Fruit fly (Drosophila melanogaster) whole organism, adult: ENCODE data around the gene Cpr65Ay.

Source experiments
- CG11617 ChIP-seq: fragments of 200-800 bp; sonication (Bioruptor generic); optimal IDR thresholded peaks from 2 replicates; lab custom pipeline; 2017; ENCODE audit warnings: mild to moderate bottlenecking, missing biosample characterization, missing genetic modification reagents, missing genetic modification characterization
- CG12768 ChIP-seq: fragments of 200-800 bp; sonication (Bioruptor generic); optimal IDR thresholded peaks from 2 replicates; lab custom pipeline; 2017; ENCODE audit warnings: missing biosample characterization, missing genetic modification characterization, mild to moderate bottlenecking, moderate library complexity, missing genetic modification reagents
- CG14711 ChIP-seq: fragments of 200-800 bp; sonication (Bioruptor generic); optimal IDR thresholded peaks from 2 replicates; lab custom pipeline; 2018; ENCODE audit warnings: missing biosample characterization, mild to moderate bottlenecking, missing genetic modification characterization, moderate library complexity
- CG1620 ChIP-seq: fragments of 200-800 bp; sonication (Bioruptor generic); optimal IDR thresholded peaks from 2 replicates; lab custom pipeline; 2016; ENCODE audit warnings: missing biosample characterization, missing genetic modification characterization
- CG33017 ChIP-seq: fragments of 200-800 bp; sonication (Bioruptor generic); optimal IDR thresholded peaks from 2 replicates; lab custom pipeline; 2018; ENCODE audit warnings: missing biosample characterization, mild to moderate bottlenecking, missing genetic modification characterization, moderate library complexity
- CG5204 ChIP-seq: fragments of 200-800 bp; sonication (Bioruptor generic); optimal IDR thresholded peaks from 2 replicates; lab custom pipeline; 2016; ENCODE audit warnings: missing biosample characterization, missing genetic modification characterization
- CG7045 ChIP-seq: fragments of 200-800 bp; sonication (Bioruptor generic); optimal IDR thresholded peaks from 2 replicates; lab custom pipeline; 2017; ENCODE audit warnings: missing biosample characterization, mild to moderate bottlenecking, missing genetic modification characterization
- CG7101 ChIP-seq: fragments of 200-800 bp; sonication (Bioruptor generic); optimal IDR thresholded peaks from 2 replicates; lab custom pipeline; 2018; ENCODE audit warnings: missing biosample characterization, mild to moderate bottlenecking, missing genetic modification characterization, moderate library complexity
- Clk ChIP-seq: fragments of 200-800 bp; sonication (Bioruptor generic); optimal IDR thresholded peaks from 2 replicates; lab custom pipeline; 2017; ENCODE audit warnings: missing biosample characterization, missing genetic modification characterization
- Crg-1 ChIP-seq: fragments of 200-800 bp; sonication (Bioruptor generic); optimal IDR thresholded peaks from 2 replicates; lab custom pipeline; 2016; ENCODE audit warnings: missing biosample characterization, missing genetic modification characterization
- Hr96 ChIP-seq: fragments of 200-800 bp; sonication (Bioruptor generic); optimal IDR thresholded peaks from 2 replicates; lab custom pipeline; 2016; ENCODE audit warnings: missing biosample characterization, missing genetic modification characterization
- Mnt ChIP-seq: fragments of 200-800 bp; sonication (Bioruptor generic); optimal IDR thresholded peaks from 2 replicates; lab custom pipeline; 2016; ENCODE audit warnings: missing biosample characterization, mild to moderate bottlenecking, missing genetic modification characterization
- bab1 ChIP-seq: fragments of 200-800 bp; sonication (Bioruptor generic); optimal IDR thresholded peaks from 3 replicates; lab custom pipeline; 2019; ENCODE audit warnings: missing biosample characterization, mild to moderate bottlenecking, missing genetic modification characterization, moderate library complexity
- cic ChIP-seq: fragments of 200-800 bp; sonication (Bioruptor generic); optimal IDR thresholded peaks from 2 replicates; lab custom pipeline; 2017; ENCODE audit warnings: missing biosample characterization, mild to moderate bottlenecking, missing genetic modification characterization, moderate library complexity
- cnc ChIP-seq, 2 experiments: fragments of >200 bp; optimal IDR thresholded peaks; 2 replicates each; lab custom pipeline; 2017
- kay ChIP-seq: fragments of 200-800 bp; sonication (Bioruptor generic); peaks from one replicate; lab custom pipeline; 2016; ENCODE audit warnings: missing biosample characterization, missing genetic modification characterization, borderline replicate concordance
- ovo ChIP-seq: fragments of 200-800 bp; sonication (Bioruptor generic); optimal IDR thresholded peaks from 2 replicates; lab custom pipeline; 2016; ENCODE audit warnings: missing biosample characterization, missing genetic modification characterization
- pad ChIP-seq: fragments of 200-800 bp; sonication (Bioruptor generic); optimal IDR thresholded peaks from 3 replicates; lab custom pipeline; 2017; ENCODE audit warnings: missing biosample characterization, missing genetic modification characterization, mild to moderate bottlenecking, moderate library complexity, missing genetic modification reagents
- tj ChIP-seq: fragments of 200-800 bp; sonication (Bioruptor generic); optimal IDR thresholded peaks from 3 replicates; lab custom pipeline; 2017; ENCODE audit warnings: missing biosample characterization, mild to moderate bottlenecking, missing genetic modification characterization, moderate library complexity
- toe ChIP-seq: fragments of 200-800 bp; sonication (Bioruptor generic); optimal IDR thresholded peaks from 2 replicates; lab custom pipeline; 2016; ENCODE audit warnings: missing biosample characterization, missing genetic modification characterization

Gene Cpr65Ay

DNA sequence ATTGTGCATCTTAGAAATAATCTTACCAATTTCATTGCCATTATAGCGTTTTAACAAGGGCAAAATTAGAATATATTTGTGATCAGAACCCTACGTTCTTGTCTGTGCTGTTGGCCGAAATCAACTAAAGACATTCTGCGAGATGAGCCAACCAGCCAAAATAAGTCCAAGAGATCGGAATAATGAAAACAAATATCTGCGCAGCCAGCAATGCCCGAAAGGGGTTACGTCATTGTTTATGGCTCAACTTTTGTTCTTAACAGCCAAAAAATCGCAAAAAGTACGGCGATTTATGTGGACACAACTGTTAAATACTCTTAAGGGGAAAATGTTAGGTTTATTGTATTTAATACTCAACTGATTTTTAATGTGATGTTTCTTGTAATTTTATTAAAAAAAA, at the start of gene Cpr65Ay:
Gene Cpr65Ay, minus strand, starts transcription at position 101 of the 400 bp plus-strand sequence.
- TF ChIP-seq pad (GFP tag; lab: Kevin White, UChicago) = no peak
- no peak for TF ChIP-seq CG5204 (GFP tag; lab: Kevin White, UChicago)

DNA sequence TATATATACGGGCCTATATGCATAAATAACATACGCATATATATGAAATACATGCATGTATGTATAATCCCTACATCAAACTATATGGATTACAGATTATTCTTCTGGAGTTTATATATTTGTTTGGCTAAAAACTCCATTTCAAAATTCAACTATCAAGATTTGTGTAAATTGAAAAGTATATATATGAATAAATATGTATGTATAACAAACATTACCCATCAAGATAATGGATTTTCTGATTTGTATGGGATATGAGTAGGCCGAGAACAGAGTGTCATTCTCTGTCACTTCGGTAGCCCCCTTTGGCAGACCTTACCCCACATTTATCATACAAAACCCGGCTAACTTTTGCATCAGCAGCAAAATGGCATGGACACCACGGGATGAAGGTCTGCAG, 41.7 kb upstream of the Cpr65Ay start, which contains the start of gene CG8219:
Gene CG8219, plus strand, starts transcription at position 301 of the 400 bp plus-strand sequence.
- TF ChIP-seq cic (GFP tag; lab: Kevin White, UChicago) = no peak
- TF ChIP-seq CG5204 (GFP tag; lab: Kevin White, UChicago) = no peak
- no peak for TF ChIP-seq CG7045
- TF ChIP-seq Clk (GFP tag; lab: Kevin White, UChicago) = no peak
- no peak for TF ChIP-seq Hr96
- TF ChIP-seq CG14711 (tag; lab: Kevin White, UChicago) = no peak
- no peak for TF ChIP-seq cnc (optimal IDR thresholded peaks at IDR 0.05; lab: Kevin White, UChicago)
- no peak for TF ChIP-seq CG12768 (GFP tag; lab: Kevin White, UChicago)
- no peak for TF ChIP-seq toe (GFP tag; lab: Kevin White, UChicago)

DNA sequence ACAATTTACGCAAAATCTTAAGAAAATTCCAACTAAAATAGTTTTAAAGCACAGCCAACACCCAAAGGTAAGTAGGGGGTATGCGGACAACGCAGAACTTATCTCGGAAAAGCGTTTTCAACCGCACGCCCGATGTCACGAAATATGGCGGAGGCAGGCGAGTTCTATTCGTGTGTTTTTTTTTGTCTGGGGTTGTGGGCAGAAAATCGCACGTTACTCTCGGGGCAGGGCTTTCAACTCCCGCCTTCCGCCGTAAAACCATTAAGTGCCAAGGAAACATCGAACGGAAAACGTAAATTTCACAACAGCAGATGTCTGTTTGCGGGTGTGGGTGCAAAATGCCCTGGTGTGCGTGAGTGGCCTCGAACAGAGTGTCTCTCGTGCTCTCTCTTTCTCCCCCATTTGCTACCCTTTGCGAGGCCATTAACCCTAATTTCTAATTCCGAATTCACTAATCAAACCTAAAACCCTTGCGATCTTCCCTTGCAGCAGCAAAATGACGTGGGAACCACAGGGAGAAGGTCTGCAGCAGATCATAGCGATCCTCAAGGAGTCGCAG, 35.2 kb upstream of the Cpr65Ay start:
- peak; percentile 21 for TF ChIP-seq ovo
- TF ChIP-seq Mnt (GFP tag; lab: Kevin White, UChicago) = no peak
- TF ChIP-seq CG7045 = no peak

DNA sequence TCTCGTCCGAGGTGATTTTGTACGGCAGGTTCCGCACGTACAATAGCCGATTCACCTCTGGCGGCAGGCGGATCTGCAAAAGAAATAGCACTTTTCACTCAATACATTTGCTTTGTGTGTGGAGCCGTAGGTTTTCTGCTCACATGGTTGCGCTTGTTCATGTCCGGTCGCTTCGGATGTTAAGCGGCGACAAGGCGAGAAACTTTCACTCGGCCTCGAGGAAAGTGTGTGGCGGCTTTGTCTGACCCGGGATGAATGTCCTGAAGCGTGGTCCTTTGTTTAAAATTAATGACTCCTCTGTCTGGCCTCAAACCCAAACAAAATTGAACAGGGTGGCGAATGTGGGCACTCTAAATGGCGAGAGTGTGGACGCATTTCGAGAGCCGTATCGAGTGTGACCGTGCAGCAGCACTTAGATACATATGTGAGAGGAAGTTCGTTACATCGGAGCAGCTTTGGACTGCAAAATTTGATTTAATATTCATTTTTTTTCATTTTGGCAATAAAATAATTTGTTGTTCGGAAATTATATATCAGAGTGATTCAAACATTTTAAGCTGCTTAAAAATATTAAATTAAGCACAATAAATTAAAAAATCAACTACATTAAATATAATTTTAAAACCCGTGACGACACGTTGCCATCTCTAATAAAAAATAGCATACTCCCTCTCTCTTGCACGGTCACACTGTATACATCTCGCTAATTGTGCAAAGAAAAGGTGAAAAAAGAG, 34.6 kb upstream of the Cpr65Ay start, which contains the start of the genes Sf3b6 and Tnpo:
Gene Sf3b6, minus strand, starts transcription at position 358 of the 734 bp plus-strand sequence.
Gene Tnpo, plus strand, starts transcription at position 659 of the 734 bp plus-strand sequence.
- TF ChIP-seq CG5204 (GFP tag; lab: Kevin White, UChicago) (peak; percentile 78), bab1 (GFP tag; lab: Kevin White, UChicago) (peak; percentile 70), CG11617 (peak; percentile 85), Mnt (GFP tag; lab: Kevin White, UChicago) (peak; percentile 52), Crg-1 (GFP tag; lab: Kevin White, UChicago) (peak; percentile 74), CG7101 (tag; lab: Kevin White, UChicago) (peak; percentile 86), cic (GFP tag; lab: Kevin White, UChicago) (no peak), cnc (optimal IDR thresholded peaks at IDR 0.05; lab: Kevin White, UChicago) (no peak), CG7045 (peak; percentile 77), toe (GFP tag; lab: Kevin White, UChicago) (peak; percentile 90), CG12768 (GFP tag; lab: Kevin White, UChicago) (peak; percentile 84), tj (GFP tag; lab: Kevin White, UChicago) (peak; percentile 67), pad (GFP tag; lab: Kevin White, UChicago) (peak; percentile 66), CG1620 (GFP tag; lab: Kevin White, UChicago) (peak; percentile 84), Clk (GFP tag; lab: Kevin White, UChicago) (peak; percentile 79), Hr96 (peak; percentile 78), CG33017 (tag; lab: Kevin White, UChicago) (peak; percentile 75), ovo (peak; percentile 73), CG14711 (tag; lab: Kevin White, UChicago) (peak; percentile 72), kay (GFP tag; lab: Kevin White, UChicago) (no peak)

DNA sequence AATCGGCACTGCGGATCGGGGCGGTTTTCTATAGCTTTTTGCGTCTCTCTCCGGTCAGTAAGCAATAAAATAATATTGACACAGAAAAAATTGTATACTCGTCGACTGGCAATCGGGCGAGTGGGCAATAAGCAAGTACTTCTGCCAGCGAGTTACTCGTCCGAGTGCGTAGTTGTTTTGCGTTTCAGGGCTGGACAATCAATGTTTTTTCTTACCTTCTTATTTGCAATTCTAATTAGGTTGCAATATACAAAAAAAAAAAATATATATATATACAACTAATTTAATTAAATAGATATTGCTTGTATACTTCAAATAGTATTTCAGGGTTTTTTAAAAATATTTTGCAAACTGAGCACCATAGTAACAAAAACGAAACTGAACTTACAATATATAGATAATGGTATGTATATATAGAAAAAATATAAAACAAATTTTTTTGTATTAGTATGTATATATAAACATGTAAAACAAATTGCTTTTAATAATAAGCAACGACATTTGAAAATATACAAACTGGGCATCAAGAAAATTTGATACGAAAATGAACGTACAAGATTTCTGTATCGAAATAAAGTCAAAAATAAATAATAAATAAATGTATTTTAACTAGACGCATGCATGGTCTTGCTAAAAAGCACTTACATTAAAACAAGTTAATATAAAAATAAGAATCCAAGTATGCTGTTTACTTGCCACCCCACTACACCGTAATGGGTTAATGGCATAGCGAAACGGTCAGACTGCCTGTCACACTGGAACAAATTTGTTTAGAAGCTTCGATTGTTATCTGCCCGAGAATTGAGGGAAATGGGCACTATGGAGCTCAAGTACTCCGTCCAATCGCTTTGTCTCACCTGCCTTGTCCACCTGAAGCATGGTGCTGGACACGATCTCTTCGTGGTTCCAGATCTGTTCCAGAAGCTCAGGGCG, 30.8 kb upstream of the Cpr65Ay start, which contains the start of the genes D19A and CG7386:
Gene D19A, minus strand, starts transcription at position 129 of the 933 bp plus-strand sequence.
Gene CG7386, plus strand, starts transcription at position 751 of the 933 bp plus-strand sequence.
- no peak for TF ChIP-seq Crg-1 (GFP tag; lab: Kevin White, UChicago)
- TF ChIP-seq CG33017 (tag; lab: Kevin White, UChicago) = peak; percentile 70
- TF ChIP-seq Hr96 = peak; percentile 31
- no peak for TF ChIP-seq cnc (optimal IDR thresholded peaks at IDR 0.05; lab: Kevin White, UChicago)
- TF ChIP-seq CG12768 (GFP tag; lab: Kevin White, UChicago) = peak; percentile 1
- TF ChIP-seq pad (GFP tag; lab: Kevin White, UChicago) = no peak
- peak; percentile 33 for TF ChIP-seq CG5204 (GFP tag; lab: Kevin White, UChicago)
- TF ChIP-seq CG7045 = peak; percentile 27
- no peak for TF ChIP-seq cic (GFP tag; lab: Kevin White, UChicago)
- peak; percentile 60 for TF ChIP-seq CG1620 (GFP tag; lab: Kevin White, UChicago)
- TF ChIP-seq CG11617 = peak; percentile 61
- TF ChIP-seq bab1 (GFP tag; lab: Kevin White, UChicago) = peak; percentile 79
- TF ChIP-seq CG7101 (tag; lab: Kevin White, UChicago) = peak; percentile 72
- TF ChIP-seq ovo = no peak
- TF ChIP-seq kay (GFP tag; lab: Kevin White, UChicago) = no peak
- TF ChIP-seq CG14711 (tag; lab: Kevin White, UChicago) = peak; percentile 27
- TF ChIP-seq Mnt (GFP tag; lab: Kevin White, UChicago) = peak; percentile 49
- peak; percentile 24 for TF ChIP-seq tj (GFP tag; lab: Kevin White, UChicago)
- no peak for TF ChIP-seq Clk (GFP tag; lab: Kevin White, UChicago)
- peak; percentile 53 for TF ChIP-seq toe (GFP tag; lab: Kevin White, UChicago)
